Worm (Caenorhabditis elegans) whole organism, L4 larva: Measurements from ENCODE around the gene spig-5.

Source experiments
- F37D6.2 ChIP-seq: sonication (generic microtip); optimal IDR thresholded peaks from 2 replicates; lab custom pipeline; 2016; ENCODE audit warnings: mild to moderate bottlenecking, missing genetic modification characterization, missing compliant biosample characterization
- aly-2 ChIP-seq: sonication (generic microtip); optimal IDR thresholded peaks from 2 replicates; lab custom pipeline; 2018; ENCODE audit warnings: missing biosample characterization, missing genetic modification characterization
- ama-1 ChIP-seq: fragments of 150-350 bp; optimal IDR thresholded peaks from 2 replicates; lab custom pipeline; 2014; ENCODE audit warnings: inconsistent platforms, mixed read lengths
- duxl-1 ChIP-seq: sonication (generic microtip); optimal IDR thresholded peaks from 2 replicates; lab custom pipeline; 2016; ENCODE audit warnings: mild to moderate bottlenecking, missing genetic modification characterization, moderate library complexity, missing compliant biosample characterization; ENCODE audit not compliant: poor library complexity
- mep-1 ChIP-seq: fragments of 150-350 bp; sonication (generic microtip); optimal IDR thresholded peaks from 3 replicates; lab custom pipeline; 2014; ENCODE audit warnings: missing biosample characterization, missing genetic modification characterization
- nhr-102 ChIP-seq: sonication (generic microtip); optimal IDR thresholded peaks from 2 replicates; lab custom pipeline; 2016; ENCODE audit warnings: mild to moderate bottlenecking, missing genetic modification characterization, moderate library complexity, missing compliant biosample characterization
- nhr-11 ChIP-seq: fragments of 150-350 bp; optimal IDR thresholded peaks from 2 replicates; lab custom pipeline; 2014; ENCODE audit warnings: missing biosample characterization, missing genetic modification characterization
- php-3 ChIP-seq: fragments of 200-800 bp; sonication (Bioruptor generic); IDR thresholded peaks from 2 replicates; pipeline ENCODE4 v1.3.6; 2022; ENCODE audit warnings: missing genetic modification reagents, missing genetic modification characterization, missing compliant biosample characterization
- tag-97 ChIP-seq: fragments of 200-800 bp; sonication (Bioruptor generic); IDR thresholded peaks from 2 replicates; pipeline ENCODE4 v1.3.6; 2022; ENCODE audit warnings: missing genetic modification characterization, missing compliant biosample characterization
- unc-62 ChIP-seq, 3 experiments: fragments of 150-350 bp in 1 of 3; sonication (generic microtip); optimal IDR thresholded peaks in 2 of 3; peaks in 1 of 3; 1 replicate in 1 of 3; 2 replicates in 2 of 3; lab custom pipeline; 2014 to 2017; ENCODE audit warnings: missing biosample characterization in 3 of 3, missing genetic modification characterization in 3 of 3, missing genetic modification reagents in 3 of 3, missing genotype in 1 of 3

DNA sequence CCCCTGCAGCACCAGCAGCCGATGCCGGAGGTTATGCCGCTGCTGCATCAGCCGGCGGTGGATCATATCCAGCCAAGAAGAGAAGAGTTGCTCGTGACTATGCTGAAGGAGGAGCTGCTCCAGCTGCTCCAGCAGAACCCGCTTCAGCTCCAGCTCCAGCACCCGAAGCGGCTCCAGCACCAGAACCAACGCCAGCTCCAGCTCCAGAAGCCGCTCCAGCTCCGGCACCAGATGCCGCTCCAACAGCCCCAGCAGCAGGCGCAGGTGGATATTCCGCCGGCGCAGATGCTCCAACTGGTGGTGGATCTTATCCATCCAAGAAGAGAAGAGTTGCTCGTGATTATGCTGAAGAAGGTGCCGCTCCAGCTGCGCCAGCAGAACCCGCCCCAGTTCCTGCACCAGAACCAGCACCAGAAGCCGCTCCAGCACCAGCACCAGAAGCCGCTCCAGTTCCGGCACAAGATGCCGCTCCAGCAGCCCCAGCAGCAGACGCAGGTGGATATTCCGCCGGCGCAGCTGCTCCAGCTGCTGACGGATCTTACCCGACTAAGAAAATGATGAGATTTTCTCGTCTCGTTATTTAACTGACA lies 12.6 kb downstream of the spig-5 start:
- TF ChIP-seq nhr-11 (tag; lab: Kevin White, UChicago) (no peak), duxl-1 (tag; lab: Kevin White, UChicago) (no peak), tag-97 (GFP tag; lab: Robert Waterston, UW) (no peak), F37D6.2 (no peak), php-3 (GFP tag; lab: Robert Waterston, UW) (no peak), ama-1 (lab: Kevin White, UChicago) (no peak), aly-2 (no peak), nhr-102 (no peak), unc-62 (GFP tag; optimal IDR thresholded peaks at IDR 0.05 in 1 of 2; lab: Kevin White, UChicago) (no peak), unc-62 (tag; optimal IDR thresholded peaks at IDR 0.05; lab: Kevin White, UChicago) (no peak), mep-1 (tag; lab: Kevin White, UChicago) (no peak)
